Fruit fly (Drosophila melanogaster): ENCODE data around the gene Cubn2.

The Cubn2 gene

DNA sequence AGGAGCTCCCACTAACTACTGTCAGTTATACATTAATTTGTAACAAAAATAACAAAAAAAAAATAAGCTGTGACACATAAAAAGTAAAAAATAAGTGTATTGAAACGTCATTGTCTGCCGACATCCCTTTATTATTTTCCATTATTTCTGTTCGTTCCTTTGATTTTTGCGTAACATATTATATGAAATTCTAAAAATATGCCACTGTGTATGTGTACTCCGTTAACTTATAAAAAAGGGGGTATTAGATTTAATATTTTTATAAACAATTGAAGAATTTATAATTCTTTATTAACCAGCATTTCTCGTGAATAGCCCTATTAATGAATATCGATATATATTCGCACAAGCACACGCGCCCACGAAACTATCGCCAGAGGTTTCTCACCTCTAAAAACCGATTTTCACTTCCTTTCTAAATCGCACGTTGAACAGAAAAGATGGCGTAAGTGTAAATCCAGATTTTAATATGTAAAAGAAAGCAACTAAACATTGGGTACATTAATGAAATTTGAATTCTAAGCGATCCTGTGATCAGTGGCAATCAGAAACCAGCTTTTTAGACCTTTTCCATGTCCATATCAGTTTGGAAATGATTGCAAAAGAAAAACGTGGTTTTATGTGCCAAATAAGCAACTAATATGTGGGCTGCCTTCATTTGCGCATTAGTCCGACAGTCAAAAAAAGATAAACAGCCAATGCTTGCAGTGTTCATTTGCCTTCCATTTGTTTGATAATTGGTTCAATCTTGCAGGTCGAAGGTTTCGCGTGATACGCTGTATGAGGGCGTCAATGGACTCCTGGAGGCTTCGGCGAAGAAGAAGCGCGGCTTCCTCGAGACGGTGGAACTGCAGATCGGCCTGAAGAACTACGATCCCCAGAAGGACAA, 8.1 kb upstream of the Cubn2 start, which contains the start of gene RpL10Ab (continued):
- TF ChIP-seq CG6813 (GFP tag; optimal IDR thresholded peaks at IDR 0.05) = peak; percentile 49
- TF ChIP-seq schlank (tag; optimal IDR thresholded peaks at IDR 0.05) = peak; percentile 68
- TF ChIP-seq TFAM (GFP tag; optimal IDR thresholded peaks at IDR 0.05) = no peak
- TF ChIP-seq ato (GFP tag; IDR thresholded peaks at IDR 0.05; ENCODE audit: partially characterized antibody) = peak; percentile 77
- peak; percentile 4 to 38 for TF ChIP-seq Hr51 (GFP tag; optimal IDR thresholded peaks at IDR 0.05)
- no peak for TF ChIP-seq lilli (GFP tag; optimal IDR thresholded peaks at IDR 0.05)
- no peak for TF ChIP-seq p53 (GFP tag; optimal IDR thresholded peaks at IDR 0.05)
- TF ChIP-seq dmrt11E (tag; optimal IDR thresholded peaks at IDR 0.05) = peak; percentile 25
- TF ChIP-seq lola (GFP tag; optimal IDR thresholded peaks at IDR 0.05) = peak in 1 of 3 experiments; percentile 70
- TF ChIP-seq Aef1 (GFP tag; IDR thresholded peaks at IDR 0.05) = peak; percentile 32; the same call in 1 of the 3 replicates
- TF ChIP-seq Dfd (GFP tag; optimal IDR thresholded peaks at IDR 0.05) = no peak
- TF ChIP-seq Poxn (GFP tag; IDR thresholded peaks at IDR 0.05) = no peak
- TF ChIP-seq ind (GFP tag; optimal IDR thresholded peaks at IDR 0.05) = peak; percentile 71
- TF ChIP-seq Gug (GFP tag; IDR thresholded peaks at IDR 0.05) = peak; percentile 64; the same call in 2 of the 4 replicates
- TF ChIP-seq hbn (GFP tag; IDR thresholded peaks at IDR 0.05; ENCODE audit: partially characterized antibody) = peak; percentile 63
- peak; percentile 63 for TF ChIP-seq CG4328 (GFP tag; optimal IDR thresholded peaks at IDR 0.05)
- TF ChIP-seq Doc3 (GFP tag; IDR thresholded peaks at IDR 0.05; ENCODE audit: partially characterized antibody) = peak; percentile 64
- no peak for TF ChIP-seq ac (GFP tag; optimal IDR thresholded peaks at IDR 0.05)
- TF ChIP-seq gfzf (GFP tag; optimal IDR thresholded peaks at IDR 0.05) = no peak
- peak; percentile 60 for TF ChIP-seq CG9437 (GFP tag; optimal IDR thresholded peaks at IDR 0.05)
- peak; percentile 71 for TF ChIP-seq lmd (GFP tag; IDR thresholded peaks at IDR 0.05)
- no peak for TF ChIP-seq ro (GFP tag; IDR thresholded peaks at IDR 0.05)
- TF ChIP-seq H15 (GFP tag; IDR thresholded peaks at IDR 0.05) = peak; percentile 68; the same call in 2 of the 3 replicates
- TF ChIP-seq CG9609 (GFP tag; optimal IDR thresholded peaks at IDR 0.05) = no peak
- peak; percentile 53; the same call in 2 of the 3 replicates for TF ChIP-seq croc (GFP tag; conservative IDR thresholded peaks at IDR 0.05)
- TF ChIP-seq CG10543 (GFP tag; optimal IDR thresholded peaks at IDR 0.05) = peak; percentile 54
- TF ChIP-seq pros (GFP tag; optimal IDR thresholded peaks at IDR 0.05) = no peak
- TF ChIP-seq al (GFP tag; IDR thresholded peaks at IDR 0.05) = peak; percentile 47
- no peak for TF ChIP-seq zf30C (GFP tag; optimal IDR thresholded peaks at IDR 0.05)
- no peak for TF ChIP-seq ham (GFP tag; IDR thresholded peaks at IDR 0.05)
- TF ChIP-seq CG14710 (tag; optimal IDR thresholded peaks at IDR 0.05) = peak; percentile 71
- TF ChIP-seq CG14667 (GFP tag; IDR thresholded peaks at IDR 0.05) = peak; percentile 59; the same call in 1 of the 2 replicates
- no peak for TF ChIP-seq CG8281 (tag; optimal IDR thresholded peaks at IDR 0.05)
- no peak for TF ChIP-seq Eip74EF (GFP tag; optimal IDR thresholded peaks at IDR 0.05)
- TF ChIP-seq B-H1 (GFP tag; IDR thresholded peaks at IDR 0.05) = peak; percentile 9; the same call in 1 of the 3 replicates
- TF ChIP-seq pita (GFP tag; optimal IDR thresholded peaks at IDR 0.05) = no peak
- TF ChIP-seq CG11504 (tag; optimal IDR thresholded peaks at IDR 0.05) = peak; percentile 83
- TF ChIP-seq CG12236 (GFP tag; optimal IDR thresholded peaks at IDR 0.05) = no peak
- TF ChIP-seq br (optimal IDR thresholded peaks at IDR 0.05) = no peak
- TF ChIP-seq vfl (GFP tag; optimal IDR thresholded peaks at IDR 0.05) = no peak
- TF ChIP-seq crol (GFP tag; IDR thresholded peaks at IDR 0.05) = no peak
- peak; percentile 68 for TF ChIP-seq Hmr (GFP tag; optimal IDR thresholded peaks at IDR 0.05)
- TF ChIP-seq CG4730 (GFP tag; IDR thresholded peaks at IDR 0.05) = 0 out of 2 replicates have a peak, but pooled peaks have one; percentile 9
- peak; percentile 50 for TF ChIP-seq CG17802 (tag; optimal IDR thresholded peaks at IDR 0.05)
- TF ChIP-seq gcm (GFP tag; optimal IDR thresholded peaks at IDR 0.05) = peak; percentile 23
- peak; percentile 92 for TF ChIP-seq YL-1 (GFP tag; optimal IDR thresholded peaks at IDR 0.05)
- peak; percentile 87 for TF ChIP-seq gem (tag; optimal IDR thresholded peaks at IDR 0.05)
- TF ChIP-seq Camta (GFP tag; optimal IDR thresholded peaks at IDR 0.05) = peak; percentile 22
